Fruit fly (Drosophila melanogaster) whole organism: ENCODE results near the gene Rrp1.

Experiments used
- CG8478 ChIP-seq: fragments of >200 bp; optimal IDR thresholded peaks from 2 replicates; lab custom pipeline; 2018; ENCODE audit warnings: inconsistent platforms
- Dll ChIP-seq: fragments of >200 bp; optimal IDR thresholded peaks from 2 replicates; lab custom pipeline; 2017
- EcR ChIP-seq, 2 experiments: fragments of >200 bp; optimal IDR thresholded peaks; 2 replicates each; lab custom pipeline; 2017; ENCODE audit warnings: missing biosample characterization in 2 of 2, missing genetic modification characterization in 2 of 2, missing genetic modification reagents in 2 of 2
- pan ChIP-seq: fragments of >200 bp; optimal IDR thresholded peaks from 2 replicates; lab custom pipeline; 2017
- psq ChIP-seq: fragments of >200 bp; optimal IDR thresholded peaks from 2 replicates; lab custom pipeline; 2017
- usp ChIP-seq: fragments of >200 bp; optimal IDR thresholded peaks from 2 replicates; lab custom pipeline; 2017; ENCODE audit warnings: missing biosample characterization, missing genetic modification characterization, mixed read lengths

Gene Rrp1

DNA sequence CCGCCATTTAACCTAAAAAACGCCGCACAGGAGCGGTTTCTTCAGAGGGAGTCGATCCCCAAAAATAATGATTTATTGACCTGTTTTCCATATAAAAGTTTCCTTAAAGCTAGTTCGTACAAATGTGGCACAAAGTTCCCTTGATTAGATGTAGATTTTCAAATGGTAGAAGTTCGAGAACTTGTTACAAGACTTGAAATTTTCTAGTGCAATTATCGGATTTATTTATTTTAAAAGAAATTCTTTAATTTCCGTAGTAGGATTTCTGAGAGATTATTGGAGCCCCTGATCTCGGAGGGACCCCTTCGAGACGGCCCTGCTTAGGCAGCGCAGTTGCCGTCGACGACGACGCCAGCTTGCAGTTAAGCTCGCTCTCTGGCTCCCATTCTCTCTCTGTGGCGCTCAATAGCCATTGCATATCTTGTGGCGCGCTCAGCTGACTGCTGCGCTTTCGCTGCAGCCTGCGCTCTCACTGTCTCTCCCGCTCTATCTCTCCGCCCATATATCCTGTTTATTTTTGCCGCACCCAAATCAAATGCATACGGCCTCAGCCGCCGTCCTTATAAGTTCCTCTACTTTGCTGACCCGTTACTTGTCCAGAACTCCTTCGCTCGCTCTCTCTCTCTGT lies 14.6 kb downstream of the Rrp1 start:
- no peak for TF ChIP-seq psq
- TF ChIP-seq CG8478: no peak
- TF ChIP-seq usp (GFP tag; lab: Kevin White, UChicago): no peak
- no peak for TF ChIP-seq EcR (GFP tag; optimal IDR thresholded peaks at IDR 0.05; lab: Kevin White, UChicago)
- TF ChIP-seq pan: no peak
- no peak for TF ChIP-seq Dll

DNA sequence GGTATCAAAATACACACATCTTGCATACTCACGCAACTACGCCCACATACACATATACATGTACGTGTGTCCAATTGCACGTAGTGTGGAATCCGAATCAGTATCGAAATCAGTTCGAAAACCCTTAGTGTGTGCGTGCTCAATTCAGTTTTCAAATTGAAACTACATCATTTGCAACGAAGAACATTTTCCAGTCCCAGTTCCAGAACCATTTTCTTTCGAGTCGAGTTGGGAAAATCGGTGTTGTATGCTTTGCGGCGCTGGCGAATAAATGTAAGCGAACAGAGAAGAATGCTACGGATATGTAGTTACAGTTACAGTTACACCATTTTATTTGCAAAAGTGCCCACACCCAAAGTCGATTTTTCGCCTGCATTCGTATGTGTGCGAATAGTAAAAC lies 15.3 kb downstream of the Rrp1 start:
- TF ChIP-seq Dll (no peak), EcR (GFP tag; optimal IDR thresholded peaks at IDR 0.05; lab: Kevin White, UChicago) (no peak), CG8478 (no peak), psq (no peak), pan (no peak), usp (GFP tag; lab: Kevin White, UChicago) (no peak)

DNA sequence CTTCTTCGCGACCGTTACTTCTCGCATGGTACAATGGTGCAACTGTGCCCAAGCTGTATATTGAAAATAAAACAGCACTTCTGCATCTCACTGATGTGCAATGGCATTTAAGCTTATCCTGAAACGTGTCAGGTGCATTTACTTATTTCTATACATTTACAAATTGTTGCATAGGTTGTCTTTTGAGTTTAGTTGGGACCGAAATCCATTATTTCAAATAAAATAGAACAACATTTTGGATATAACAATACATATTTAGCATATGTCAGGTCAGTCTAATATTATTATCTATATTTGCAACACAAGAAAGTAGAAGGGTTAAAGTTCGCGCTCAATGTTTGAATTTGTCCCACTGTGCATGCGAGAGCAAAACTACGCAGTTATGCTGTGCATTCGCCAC lies 15.9 kb downstream of the Rrp1 start:
- TF ChIP-seq CG8478 (no peak), psq (no peak), EcR (GFP tag; optimal IDR thresholded peaks at IDR 0.05; lab: Kevin White, UChicago) (no peak), Dll (no peak), pan (no peak), usp (GFP tag; lab: Kevin White, UChicago) (no peak)

DNA sequence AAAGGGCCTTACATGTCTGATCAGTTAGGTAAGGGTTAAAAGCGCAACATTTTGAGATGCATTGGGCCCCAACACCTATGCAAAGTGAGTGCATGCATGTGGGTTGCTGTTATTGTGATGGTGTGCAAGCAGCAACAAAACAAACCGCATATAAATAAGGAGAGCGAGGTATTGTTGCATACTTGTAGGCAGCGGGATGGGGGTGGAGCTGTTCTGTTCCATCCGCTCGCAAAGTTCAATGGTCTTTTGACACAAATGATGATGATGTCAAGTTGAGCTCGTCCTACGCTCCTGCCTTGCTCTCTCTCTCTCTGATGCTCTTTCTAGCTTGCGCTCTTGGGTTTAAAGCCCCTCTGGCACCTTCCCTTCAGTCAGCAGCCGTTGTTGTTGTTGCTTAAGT lies 16.6 kb downstream of the Rrp1 start:
- TF ChIP-seq Dll: peak; percentile 46
- TF ChIP-seq usp (GFP tag; lab: Kevin White, UChicago): no peak
- no peak for TF ChIP-seq pan
- no peak for TF ChIP-seq psq
- TF ChIP-seq EcR (GFP tag; optimal IDR thresholded peaks at IDR 0.05; lab: Kevin White, UChicago): peak in 1 of 2 experiments; percentile 90
- TF ChIP-seq CG8478: peak; percentile 6

DNA sequence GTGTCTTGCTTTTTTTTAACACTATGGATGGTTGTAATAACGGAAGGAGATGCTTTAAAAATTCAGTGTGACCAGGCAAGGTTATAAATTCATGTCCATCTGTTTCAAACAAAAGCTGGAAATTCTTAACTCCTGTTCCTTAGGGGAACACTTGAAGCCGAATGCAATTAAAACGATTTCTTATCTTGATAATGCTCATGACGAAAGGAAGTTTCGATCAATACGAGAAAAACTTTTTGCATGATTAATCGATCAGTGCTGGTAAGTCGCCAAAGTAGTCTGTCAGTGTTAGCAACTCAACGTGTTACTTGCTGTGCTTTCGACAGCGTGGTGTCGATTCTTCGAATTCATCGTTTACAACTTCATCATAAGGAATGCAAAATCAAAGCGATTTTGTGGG lies 17.8 kb downstream of the Rrp1 start, which contains the start of gene Rbp9:
Rbp9 (plus strand) TSS at position 291 of the 400 bp plus-strand sequence.
- TF ChIP-seq psq: no peak
- TF ChIP-seq pan: no peak
- no peak for TF ChIP-seq usp (GFP tag; lab: Kevin White, UChicago)
- TF ChIP-seq CG8478: no peak
- TF ChIP-seq EcR (GFP tag; optimal IDR thresholded peaks at IDR 0.05; lab: Kevin White, UChicago): no peak
- no peak for TF ChIP-seq Dll

DNA sequence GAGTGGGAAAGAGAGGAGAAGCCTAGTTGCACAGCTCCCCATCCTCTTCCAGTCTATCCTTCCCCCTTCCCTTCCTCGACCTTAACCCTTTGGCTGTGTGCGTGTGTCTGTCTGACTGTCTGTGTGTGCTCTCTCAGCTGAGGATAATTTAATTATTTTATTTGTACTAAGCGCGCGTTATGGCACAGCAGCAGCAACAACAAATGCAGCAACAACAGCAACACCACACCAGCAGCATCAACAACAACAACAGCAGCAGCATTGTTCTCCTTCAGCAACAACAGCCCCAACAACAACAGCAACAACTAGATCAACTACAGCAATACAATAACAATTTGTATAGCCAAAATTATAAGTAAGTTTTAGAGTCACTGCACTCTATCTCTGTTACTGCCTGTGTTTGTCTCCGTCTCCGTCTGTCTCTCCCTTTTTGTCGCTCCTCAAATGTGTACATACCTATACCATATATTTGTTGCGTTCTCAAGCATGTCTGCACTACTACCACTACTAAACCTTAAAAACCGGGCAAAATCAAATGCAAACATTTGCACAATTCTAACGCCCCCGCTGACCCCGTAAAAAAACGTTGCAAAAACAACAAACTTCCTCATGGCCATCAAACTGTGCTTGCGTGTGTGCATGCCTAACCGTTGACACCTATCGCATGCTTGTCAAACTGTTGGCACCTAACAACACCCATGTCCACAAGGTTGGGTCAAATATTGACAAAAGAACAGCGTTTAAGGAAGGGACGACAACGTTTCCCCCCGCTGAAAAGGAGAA lies 26.7 kb downstream of the Rrp1 start:
- no peak for TF ChIP-seq Dll
- TF ChIP-seq usp (GFP tag; lab: Kevin White, UChicago): no peak
- TF ChIP-seq EcR (GFP tag; optimal IDR thresholded peaks at IDR 0.05; lab: Kevin White, UChicago): no peak
- no peak for TF ChIP-seq psq
- no peak for TF ChIP-seq pan
- no peak for TF ChIP-seq CG8478

DNA sequence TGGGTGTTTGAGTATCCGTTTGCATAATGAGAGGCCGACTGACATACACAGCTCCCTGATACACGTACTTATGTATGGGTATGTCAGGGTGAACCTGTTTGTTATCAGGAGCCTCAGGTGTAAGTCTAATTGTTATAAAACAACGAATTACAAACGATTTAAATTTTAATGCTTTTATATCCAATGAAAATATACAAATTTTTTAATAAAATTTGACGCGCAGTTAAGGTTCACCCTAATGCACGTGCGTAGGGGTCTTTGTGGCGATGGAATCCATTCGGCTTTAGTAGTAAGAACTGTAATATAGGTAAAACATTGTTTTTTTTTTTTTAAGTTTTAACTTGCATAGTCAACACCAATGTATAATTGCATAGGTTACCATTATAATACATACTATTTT lies 27.8 kb downstream of the Rrp1 start:
- TF ChIP-seq Dll (no peak), CG8478 (no peak), psq (no peak), EcR (GFP tag; optimal IDR thresholded peaks at IDR 0.05; lab: Kevin White, UChicago) (no peak), usp (GFP tag; lab: Kevin White, UChicago) (no peak), pan (no peak)

DNA sequence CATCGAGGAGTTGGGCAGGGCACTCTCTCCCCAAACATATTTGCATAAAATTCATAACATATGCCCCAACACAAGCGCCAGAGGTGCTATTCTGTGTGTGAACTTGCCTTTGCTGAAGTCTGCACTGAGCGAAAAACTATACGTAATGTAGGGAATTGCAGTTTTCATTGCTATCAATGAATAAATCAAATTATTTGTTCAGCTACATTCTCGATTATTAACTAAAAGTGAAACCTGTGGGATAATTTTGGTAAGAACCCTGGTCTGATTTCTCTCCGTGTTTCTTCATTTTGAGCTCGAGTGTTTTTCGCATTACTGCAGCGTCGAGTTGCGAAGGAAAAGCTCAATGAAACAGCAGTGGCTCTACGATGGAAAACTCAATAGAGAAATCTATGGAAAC lies 29.7 kb downstream of the Rrp1 start:
- no peak for TF ChIP-seq EcR (GFP tag; optimal IDR thresholded peaks at IDR 0.05; lab: Kevin White, UChicago)

DNA sequence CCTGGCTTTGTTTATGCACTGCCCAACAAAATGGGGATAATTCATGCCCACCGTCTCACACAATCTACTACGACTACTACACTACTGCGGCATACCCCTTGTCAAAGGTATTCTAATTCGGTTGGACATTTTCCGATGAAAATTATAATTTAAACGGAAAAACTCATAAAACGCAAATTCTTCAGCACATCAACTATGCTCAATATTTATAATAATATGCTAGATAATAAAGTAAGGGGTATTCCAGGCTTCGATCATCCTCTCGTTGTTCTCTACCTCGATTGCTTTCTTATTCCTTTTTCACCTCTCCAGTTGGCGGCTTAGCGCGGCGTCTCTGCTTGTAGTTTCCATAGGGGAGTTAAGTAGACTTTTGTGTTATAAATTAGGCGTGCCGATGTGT lies 31.0 kb downstream of the Rrp1 start:
- TF ChIP-seq Dll (no peak), pan (no peak), EcR (GFP tag; optimal IDR thresholded peaks at IDR 0.05; lab: Kevin White, UChicago) (no peak), CG8478 (no peak), psq (no peak), usp (GFP tag; lab: Kevin White, UChicago) (no peak)

DNA sequence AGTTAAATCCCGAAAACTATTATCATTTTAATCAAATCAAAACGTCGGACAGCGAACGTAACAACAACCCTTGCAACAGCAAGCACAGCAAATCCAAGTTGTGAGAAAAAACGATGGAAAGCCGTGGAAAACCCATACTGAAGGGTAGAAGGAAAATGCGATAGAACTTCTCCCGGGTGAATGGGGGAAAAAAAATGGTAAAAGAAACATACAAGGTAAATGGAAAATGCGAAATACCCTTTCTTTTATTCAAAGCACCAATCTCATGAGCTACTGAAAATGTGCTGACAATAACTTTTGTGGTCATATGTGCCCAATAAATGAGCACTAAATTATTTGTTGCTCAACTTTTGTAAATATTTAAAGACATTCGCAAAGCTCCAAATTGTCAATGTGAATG lies 32.6 kb downstream of the Rrp1 start:
- TF ChIP-seq Dll (no peak), pan (no peak), CG8478 (no peak)

DNA sequence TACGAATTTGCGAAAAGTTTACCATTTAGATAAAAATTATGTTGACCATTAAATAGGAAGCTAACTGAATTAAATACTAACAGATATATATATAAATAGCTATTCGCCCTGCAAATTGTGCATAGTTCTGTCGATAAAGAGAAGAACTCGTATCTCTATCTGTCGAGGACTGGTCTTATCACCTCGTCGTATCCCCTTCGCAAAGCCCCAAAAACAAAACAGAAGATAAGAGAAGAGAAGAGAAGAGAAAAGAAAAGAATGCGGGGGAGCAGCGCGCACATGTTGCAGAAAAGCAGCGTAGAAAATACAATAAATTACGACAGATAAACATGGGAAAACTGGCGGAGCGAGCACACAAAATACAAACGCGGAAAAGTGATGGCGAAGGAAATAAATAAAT lies 36.6 kb downstream of the Rrp1 start:
- TF ChIP-seq pan (no peak), Dll (no peak), usp (GFP tag; lab: Kevin White, UChicago) (no peak), EcR (GFP tag; optimal IDR thresholded peaks at IDR 0.05; lab: Kevin White, UChicago) (no peak), psq (no peak), CG8478 (no peak)

DNA sequence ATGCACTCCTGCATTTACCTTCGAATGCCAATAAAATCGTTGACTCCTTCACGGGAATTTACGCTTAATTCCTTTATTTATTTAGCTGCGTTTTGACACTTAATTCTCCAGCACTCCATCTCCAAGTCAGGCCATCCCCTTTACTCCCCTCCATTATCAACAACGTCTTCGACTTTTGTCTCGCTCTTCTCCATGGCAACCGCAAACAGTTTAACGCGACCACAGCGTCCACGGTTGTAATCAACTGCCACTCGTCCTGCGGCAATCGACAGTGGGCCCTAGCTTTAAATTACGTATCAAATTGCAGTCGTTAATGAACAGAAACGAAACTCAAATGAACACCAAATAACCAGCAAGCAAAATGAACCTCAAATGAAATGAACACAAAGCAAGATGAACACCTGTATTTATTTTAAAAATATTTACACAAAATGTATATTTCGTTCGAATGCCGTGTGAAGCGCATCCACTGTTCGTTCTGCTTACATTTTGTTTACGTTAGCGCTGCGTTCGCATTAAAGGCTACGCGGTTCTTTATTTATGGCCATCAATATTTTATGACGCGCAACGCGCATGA lies 40.7 kb downstream of the Rrp1 start:
- TF ChIP-seq psq (no peak), Dll (no peak), CG8478 (no peak), EcR (GFP tag; optimal IDR thresholded peaks at IDR 0.05; lab: Kevin White, UChicago) (no peak), usp (GFP tag; lab: Kevin White, UChicago) (no peak), pan (no peak)

DNA sequence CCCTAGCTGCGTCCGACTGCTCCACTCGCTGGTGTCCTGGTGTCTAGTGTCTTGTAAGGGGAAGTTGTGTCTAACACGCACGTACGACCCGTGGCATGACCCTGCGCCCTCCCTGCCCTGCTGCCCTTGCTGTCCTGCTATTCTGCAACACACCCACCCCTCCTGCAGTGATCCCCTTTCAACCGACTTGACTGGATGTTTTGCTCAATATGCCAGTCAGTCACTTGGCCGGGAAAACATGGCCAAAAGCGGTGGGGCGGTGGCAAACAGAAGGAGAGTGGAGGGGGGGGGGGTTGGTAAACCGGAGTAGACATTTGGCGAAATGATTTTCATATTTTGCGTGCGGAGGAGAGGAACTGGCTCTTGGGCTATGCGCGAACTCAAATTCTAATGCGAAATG lies 41.7 kb downstream of the Rrp1 start:
- TF ChIP-seq Dll (no peak), pan (no peak), psq (no peak), EcR (GFP tag; optimal IDR thresholded peaks at IDR 0.05; lab: Kevin White, UChicago) (no peak), CG8478 (no peak), usp (GFP tag; lab: Kevin White, UChicago) (no peak)
